Fruit fly (Drosophila melanogaster) whole organism, embryonic: ENCODE data around the gene CG33941.

Experiments
- CG9797 ChIP-seq: fragments of 200-800 bp; sonication (Bioruptor generic); optimal IDR thresholded peaks from 3 replicates; lab custom pipeline; 2018; ENCODE audit warnings: missing biosample characterization, mild to moderate bottlenecking, missing genetic modification characterization
- Hr78 ChIP-seq, 2 experiments: fragments of 200-800 bp in 1 of 2; fragments of >200 bp in 1 of 2; sonication (Bioruptor generic) in 1 of 2; optimal IDR thresholded peaks; 2 replicates each; lab custom pipeline; 2017 to 2019; ENCODE audit warnings: missing biosample characterization in 2 of 2, missing genetic modification characterization in 2 of 2, mild to moderate bottlenecking in 1 of 2, moderate library complexity in 1 of 2
- nerfin-2 ChIP-seq: fragments of 200-800 bp; sonication (Bioruptor generic); IDR thresholded peaks from 2 replicates; pipeline ENCODE4 v1.3.6; 2022; ENCODE audit warnings: missing biosample characterization, missing genetic modification characterization; ENCODE audit not compliant: partially characterized antibody

dm6 chr4:509853-510252 is 42.6 kb downstream of the CG33941 start:
- TF ChIP-seq Hr78 (GFP tag; optimal IDR thresholded peaks at IDR 0.05; lab: Kevin White, UChicago) (no peak), nerfin-2 (no peak), CG9797 (GFP tag; lab: Kevin White, UChicago) (no peak)
